Fruit fly (Drosophila melanogaster) whole organism, wandering third instar larva: ENCODE results near the gene CG6652.

Experiments used
- CG32264 ChIP-seq: fragments of 200-800 bp; sonication (Bioruptor generic); optimal IDR thresholded peaks from 2 replicates; lab custom pipeline; 2016; ENCODE audit warnings: missing biosample characterization, missing genetic modification characterization
- CG9705 ChIP-seq: fragments of 200-800 bp; sonication (Bioruptor generic); optimal IDR thresholded peaks from 2 replicates; lab custom pipeline; 2018; ENCODE audit warnings: missing biosample characterization, mild to moderate bottlenecking, missing genetic modification characterization
- Dfd ChIP-seq: fragments of >200 bp; optimal IDR thresholded peaks from 2 replicates; lab custom pipeline; 2017; ENCODE audit warnings: missing biosample characterization, missing genetic modification characterization
- Dif ChIP-seq: fragments of 200-275, 200-300 bp; sonication (Bioruptor generic); optimal IDR thresholded peaks from 2 replicates; lab custom pipeline; 2018; ENCODE audit warnings: missing biosample characterization, missing genetic modification characterization; ENCODE audit not compliant: partially characterized antibody
- HLH106 ChIP-seq: fragments of 200-800 bp; optimal IDR thresholded peaks from 3 replicates; lab custom pipeline; 2019; ENCODE audit warnings: missing biosample characterization, mild to moderate bottlenecking, missing genetic modification characterization, moderate library complexity
- Hr83 ChIP-seq: fragments of 200-300 bp; sonication (Bioruptor generic); optimal IDR thresholded peaks from 2 replicates; lab custom pipeline; 2016; ENCODE audit warnings: missing biosample characterization, mild to moderate bottlenecking, missing genetic modification characterization, moderate library complexity; ENCODE audit not compliant: poor library complexity, severe bottlenecking
- Jra ChIP-seq: sonication (Bioruptor generic); optimal IDR thresholded peaks from 2 replicates; lab custom pipeline; 2016; ENCODE audit warnings: missing biosample characterization, missing genetic modification characterization
- Myc ChIP-seq: fragments of >200 bp; optimal IDR thresholded peaks from 2 replicates; lab custom pipeline; 2017
- OdsH ChIP-seq: fragments of 200-800 bp; sonication (Bioruptor generic); optimal IDR thresholded peaks from 2 replicates; lab custom pipeline; 2016; ENCODE audit warnings: missing biosample characterization, mild to moderate bottlenecking, missing genetic modification characterization
- Rel ChIP-seq, 2 experiments: fragments of 200-800 bp; sonication (Bioruptor generic) in 1 of 2; optimal IDR thresholded peaks; 2 replicates in 1 of 2; 3 replicates in 1 of 2; lab custom pipeline; 2016 to 2019; ENCODE audit warnings: mild to moderate bottlenecking in 2 of 2, missing biosample characterization in 2 of 2, missing genetic modification characterization in 2 of 2, moderate library complexity in 1 of 2
- Sp1 ChIP-seq: fragments of 200-800 bp; sonication (Bioruptor generic); optimal IDR thresholded peaks from 3 replicates; lab custom pipeline; 2019; ENCODE audit warnings: missing biosample characterization, mild to moderate bottlenecking, missing genetic modification characterization, moderate library complexity
- Vsx2 ChIP-seq: fragments of 200-300, 225-300 bp; sonication (Bioruptor generic); optimal IDR thresholded peaks from 2 replicates; lab custom pipeline; 2018; ENCODE audit warnings: missing biosample characterization, missing genetic modification characterization; ENCODE audit not compliant: partially characterized antibody
- br ChIP-seq: fragments of 200-800 bp; sonication (Bioruptor generic); optimal IDR thresholded peaks from 2 replicates; lab custom pipeline; 2016; ENCODE audit warnings: missing biosample characterization, missing genetic modification characterization
- brk ChIP-seq: fragments of 200-800 bp; sonication (Bioruptor generic); optimal IDR thresholded peaks from 2 replicates; lab custom pipeline; 2016; ENCODE audit warnings: missing biosample characterization, mild to moderate bottlenecking, missing genetic modification characterization
- dsf ChIP-seq: sonication (Bioruptor generic); optimal IDR thresholded peaks from 2 replicates; lab custom pipeline; 2016; ENCODE audit warnings: missing biosample characterization, missing genetic modification characterization, borderline replicate concordance
- ey ChIP-seq: fragments of 200-800 bp; sonication (Bioruptor generic); optimal IDR thresholded peaks from 2 replicates; lab custom pipeline; 2016; ENCODE audit warnings: missing biosample characterization, missing genetic modification characterization
- foxo ChIP-seq, 2 experiments: fragments of 200-800 bp; sonication (Bioruptor generic); optimal IDR thresholded peaks; 2 replicates in 1 of 2; 3 replicates in 1 of 2; lab custom pipeline; 2016 to 2017; ENCODE audit warnings: missing biosample characterization in 2 of 2, missing genetic modification characterization in 2 of 2
- fru ChIP-seq: fragments of 200-800 bp; sonication (Bioruptor generic); optimal IDR thresholded peaks from 3 replicates; lab custom pipeline; 2016; ENCODE audit warnings: missing biosample characterization, mild to moderate bottlenecking, missing genetic modification characterization
- h ChIP-seq: fragments of 200-800 bp; sonication (Bioruptor generic); optimal IDR thresholded peaks from 3 replicates; lab custom pipeline; 2016; ENCODE audit warnings: missing biosample characterization, mild to moderate bottlenecking, missing genetic modification characterization
- jim ChIP-seq: fragments of 175-275, 200-325 bp; sonication (Bioruptor generic); optimal IDR thresholded peaks from 2 replicates; lab custom pipeline; 2016; ENCODE audit warnings: missing biosample characterization, mild to moderate bottlenecking, missing genetic modification characterization
- lola ChIP-seq: fragments of >200 bp; optimal IDR thresholded peaks from 2 replicates; lab custom pipeline; 2017; ENCODE audit warnings: missing biosample characterization, missing genetic modification characterization
- pan ChIP-seq: fragments of >200 bp; optimal IDR thresholded peaks from 2 replicates; lab custom pipeline; 2017
- psq ChIP-seq: fragments of 200-800 bp; sonication (Bioruptor generic); optimal IDR thresholded peaks from 3 replicates; lab custom pipeline; 2017; ENCODE audit warnings: missing biosample characterization, mild to moderate bottlenecking, missing genetic modification characterization, moderate library complexity
- rgr ChIP-seq: fragments of 200-800 bp; sonication (Bioruptor generic); optimal IDR thresholded peaks from 3 replicates; lab custom pipeline; 2016; ENCODE audit warnings: missing biosample characterization, mild to moderate bottlenecking, missing genetic modification characterization
- sage ChIP-seq: fragments of 200-800 bp; sonication (Bioruptor generic); optimal IDR thresholded peaks from 2 replicates; lab custom pipeline; 2016; ENCODE audit warnings: missing biosample characterization, mild to moderate bottlenecking, missing genetic modification characterization
- tai ChIP-seq: sonication (Bioruptor generic); optimal IDR thresholded peaks from 2 replicates; lab custom pipeline; 2016; ENCODE audit warnings: missing biosample characterization, missing genetic modification characterization

CG6652 gene

dm6 chr3L:17049912-17050345 lies 27.3 kb upstream of the CG6652 start:
- no peak for TF ChIP-seq jim
- peak; percentile 19 for TF ChIP-seq Sp1
- TF ChIP-seq Rel (GFP tag; optimal IDR thresholded peaks at IDR 0.05; lab: Kevin White, UChicago) = no peak
- peak; percentile 45 for TF ChIP-seq Rel (tag; optimal IDR thresholded peaks at IDR 0.05; lab: Kevin White, UChicago)
- TF ChIP-seq h = peak; percentile 49
- TF ChIP-seq, all 38 proteins: peak for 3

- TF ChIP-seq brk = no peak
- no peak for TF ChIP-seq Dif (GFP tag; lab: Kevin White, UChicago)
- no peak for TF ChIP-seq fru (GFP tag; lab: Kevin White, UChicago)
Measured at dm6 chr3L:17049314-17049713, 26.7 kb upstream of the CG6652 start, which contains the start of gene rogdi. Gene rogdi (plus strand): TSS chr3L:17049512.

dm6 chr3L:17047811-17048239 lies 25.2 kb upstream of the CG6652 start:
- TF ChIP-seq foxo (GFP tag; optimal IDR thresholded peaks at IDR 0.05; lab: Kevin White, UChicago) (no peak), Dfd (GFP tag; lab: Kevin White, UChicago) (peak; percentile 88), lola (GFP tag; lab: Kevin White, UChicago) (no peak), ey (GFP tag; lab: Kevin White, UChicago) (no peak), Sp1 (peak; percentile 33), Jra (no peak), rgr (peak; percentile 57), fru (GFP tag; lab: Kevin White, UChicago) (no peak), OdsH (GFP tag; lab: Kevin White, UChicago) (peak; percentile 33), psq (peak; percentile 43), br (GFP tag; lab: Kevin White, UChicago) (peak; percentile 13), Hr83 (GFP tag; lab: Kevin White, UChicago) (no peak), h (peak; percentile 54)

- TF ChIP-seq CG32264 (GFP tag; lab: Kevin White, UChicago) = no peak
- no peak for TF ChIP-seq tai (GFP tag; lab: Kevin White, UChicago)
- no peak for TF ChIP-seq brk
- TF ChIP-seq Rel (GFP tag; optimal IDR thresholded peaks at IDR 0.05; lab: Kevin White, UChicago) = no peak
- TF ChIP-seq Rel (tag; optimal IDR thresholded peaks at IDR 0.05; lab: Kevin White, UChicago) = peak; percentile 6
- no peak for TF ChIP-seq sage
- no peak for TF ChIP-seq Myc (lab: Kevin White, UChicago)
- TF ChIP-seq Hr83 (GFP tag; lab: Kevin White, UChicago) = no peak
- TF ChIP-seq lola (GFP tag; lab: Kevin White, UChicago) = no peak
- TF ChIP-seq, all 38 proteins: peak for 1
Measured at dm6 chr3L:17045431-17046238, 23.0 kb upstream of the CG6652 start, which contains the start of gene TpnC73F. Gene TpnC73F (plus strand): TSS chr3L:17046063.

- TF ChIP-seq foxo (GFP tag; optimal IDR thresholded peaks at IDR 0.05; lab: Kevin White, UChicago) (no peak), lola (GFP tag; lab: Kevin White, UChicago) (no peak), pan (lab: Kevin White, UChicago) (no peak), CG9705 (GFP tag; lab: Kevin White, UChicago) (peak; percentile 36), rgr (no peak), dsf (GFP tag; lab: Kevin White, UChicago) (no peak), OdsH (GFP tag; lab: Kevin White, UChicago) (no peak), HLH106 (tag; lab: Kevin White, UChicago) (peak; percentile 24)
- TF ChIP-seq, all 38 proteins: peak for 2
Measured at dm6 chr3L:17044799-17045198, 22.1 kb upstream of the CG6652 start, which contains the start of gene Pop5. Gene Pop5 (minus strand): TSS chr3L:17045038.

dm6 chr3L:17042297-17042921 lies 19.8 kb upstream of the CG6652 start, which contains the start of the genes scaf6 and Papst2:
Gene scaf6 (minus strand): TSS chr3L:17042574.
Gene Papst2 (plus strand): TSS chr3L:17042797.
- TF ChIP-seq Myc (lab: Kevin White, UChicago) (peak; percentile 18), Dif (GFP tag; lab: Kevin White, UChicago) (peak; percentile 29), CG32264 (GFP tag; lab: Kevin White, UChicago) (no peak), Vsx2 (GFP tag; lab: Kevin White, UChicago) (peak; percentile 45), OdsH (GFP tag; lab: Kevin White, UChicago) (no peak), ey (GFP tag; lab: Kevin White, UChicago) (no peak)
